Fruit fly (Drosophila melanogaster): Measurements from ENCODE around the gene Wdr37.

Gene Wdr37

dm6 chr3R:18412279-18413214 is 10.0 kb upstream of the Wdr37 start, which contains the start of gene CG31122 (continued):
- no peak for TF ChIP-seq NC2α (GFP tag; optimal IDR thresholded peaks at IDR 0.05)
- TF ChIP-seq Side (GFP tag; optimal IDR thresholded peaks at IDR 0.05) = peak; percentile 26
- TF ChIP-seq CG17568 (GFP tag; optimal IDR thresholded peaks at IDR 0.05) = no peak
- TF ChIP-seq nau (GFP tag; optimal IDR thresholded peaks at IDR 0.05) = no peak
- peak; percentile 2 for TF ChIP-seq org-1 (GFP tag; optimal IDR thresholded peaks at IDR 0.05)
- no peak for TF ChIP-seq CG4360 (GFP tag; IDR thresholded peaks at IDR 0.05)
- no peak for TF ChIP-seq gcm2 (GFP tag; optimal IDR thresholded peaks at IDR 0.05)
- TF ChIP-seq chif (GFP tag; optimal IDR thresholded peaks at IDR 0.05) = peak in 1 of 2 experiments; percentile 42
- TF ChIP-seq gsb-n (tag; optimal IDR thresholded peaks at IDR 0.05) = no peak
- peak; percentile 86 for TF ChIP-seq Ets65A (GFP tag)
- TF ChIP-seq zen2 (GFP tag; IDR thresholded peaks at IDR 0.05; ENCODE audit: partially characterized antibody) = peak; percentile 97
- TF ChIP-seq slbo (GFP tag; IDR thresholded peaks at IDR 0.05) = peak; percentile 75; the same call in 1 of the 2 replicates
- no peak for TF ChIP-seq Usf (GFP tag; optimal IDR thresholded peaks at IDR 0.05)
- TF ChIP-seq CG16815 (GFP tag; optimal IDR thresholded peaks at IDR 0.05) = no peak
- no peak for TF ChIP-seq stc (GFP tag; IDR thresholded peaks at IDR 0.05)
- TF ChIP-seq cad (GFP tag; optimal IDR thresholded peaks at IDR 0.05) = no peak
- TF ChIP-seq gt (GFP tag; IDR thresholded peaks at IDR 0.05) = no peak
- TF ChIP-seq pros (GFP tag; optimal IDR thresholded peaks at IDR 0.05) = no peak
- peak; percentile 59 for TF ChIP-seq Chrac-16 (GFP tag; optimal IDR thresholded peaks at IDR 0.05)
- no peak for TF ChIP-seq C15 (GFP tag; IDR thresholded peaks at IDR 0.05)
- peak; percentile 30 for TF ChIP-seq CG12744 (GFP tag; optimal IDR thresholded peaks at IDR 0.05)
- no peak for TF ChIP-seq fru (optimal IDR thresholded peaks at IDR 0.05)
- TF ChIP-seq CG2129 (GFP tag; IDR thresholded peaks at IDR 0.05; ENCODE audit: partially characterized antibody) = peak; percentile 98
- TF ChIP-seq Sox100B (GFP tag; optimal IDR thresholded peaks at IDR 0.05) = no peak
- peak; percentile 79 for TF ChIP-seq sug (tag; optimal IDR thresholded peaks at IDR 0.05)
- TF ChIP-seq cg (GFP tag; optimal IDR thresholded peaks at IDR 0.05) = peak; percentile 99
- TF ChIP-seq CG10543 (GFP tag; optimal IDR thresholded peaks at IDR 0.05) = peak; percentile 83
- TF ChIP-seq CG1024 (GFP tag; IDR thresholded peaks at IDR 0.05) = no peak
- TF ChIP-seq CG7357 (GFP tag; IDR thresholded peaks at IDR 0.05) = no peak
- no peak for TF ChIP-seq CG7839 (tag; optimal IDR thresholded peaks at IDR 0.05)
- TF ChIP-seq CG13123 (GFP tag; optimal IDR thresholded peaks at IDR 0.05) = peak; percentile 28
- no peak for TF ChIP-seq wor (GFP tag; IDR thresholded peaks at IDR 0.05)
- no peak for TF ChIP-seq HmgD (GFP tag; optimal IDR thresholded peaks at IDR 0.05)
- TF ChIP-seq Sin3A (optimal IDR thresholded peaks at IDR 0.05) = peak; percentile 97
- no peak for TF ChIP-seq CG4707 (GFP tag; optimal IDR thresholded peaks at IDR 0.05)
- TF ChIP-seq Sox102F (GFP tag; optimal IDR thresholded peaks at IDR 0.05) = no peak
- peak; percentile 25 for TF ChIP-seq hkb (optimal IDR thresholded peaks at IDR 0.05)
- no peak for TF ChIP-seq hkb (GFP tag; IDR thresholded peaks at IDR 0.05)
- no peak for TF ChIP-seq dimm (GFP tag; IDR thresholded peaks at IDR 0.05)
- TF ChIP-seq inv (GFP tag; IDR thresholded peaks at IDR 0.05; ENCODE audit: partially characterized antibody) = peak; percentile 95
- TF ChIP-seq Camta (GFP tag; optimal IDR thresholded peaks at IDR 0.05) = peak; percentile 11
- TF ChIP-seq z (GFP tag; IDR thresholded peaks at IDR 0.05) = no peak
- no peak for TF ChIP-seq Gsc (GFP tag; IDR thresholded peaks at IDR 0.05)
- peak; percentile 45 for TF ChIP-seq CG8944 (GFP tag; optimal IDR thresholded peaks at IDR 0.05)
- peak; percentile 63 for TF ChIP-seq CG16863 (GFP tag; optimal IDR thresholded peaks at IDR 0.05)
- peak; percentile 56 for TF ChIP-seq CG12659 (GFP tag; optimal IDR thresholded peaks at IDR 0.05)
- TF ChIP-seq CG18619 (GFP tag; optimal IDR thresholded peaks at IDR 0.05) = no peak
- TF ChIP-seq Stat92E (GFP tag; optimal IDR thresholded peaks at IDR 0.05) = no peak
- TF ChIP-seq Tbp (GFP tag; optimal IDR thresholded peaks at IDR 0.05) = no peak
- no peak for TF ChIP-seq CG11085 (GFP tag; IDR thresholded peaks at IDR 0.05)
- TF ChIP-seq CG5245 (GFP tag; optimal IDR thresholded peaks at IDR 0.05) = peak; percentile 2
